Fruit fly (Drosophila melanogaster) whole organism: Measurements from ENCODE around the gene Fip1.

Source experiments
- CG8478 ChIP-seq: fragments of >200 bp; optimal IDR thresholded peaks from 2 replicates; lab custom pipeline; 2018; ENCODE audit warnings: inconsistent platforms
- Dll ChIP-seq: fragments of >200 bp; optimal IDR thresholded peaks from 2 replicates; lab custom pipeline; 2017
- EcR ChIP-seq, 2 experiments: fragments of >200 bp; optimal IDR thresholded peaks; 2 replicates each; lab custom pipeline; 2017; ENCODE audit warnings: missing biosample characterization in 2 of 2, missing genetic modification characterization in 2 of 2, missing genetic modification reagents in 2 of 2
- pan ChIP-seq: fragments of >200 bp; optimal IDR thresholded peaks from 2 replicates; lab custom pipeline; 2017
- psq ChIP-seq: fragments of >200 bp; optimal IDR thresholded peaks from 2 replicates; lab custom pipeline; 2017
- usp ChIP-seq: fragments of >200 bp; optimal IDR thresholded peaks from 2 replicates; lab custom pipeline; 2017; ENCODE audit warnings: missing biosample characterization, missing genetic modification characterization, mixed read lengths

The Fip1 gene

dm6 chr3R:4466894-4467293 is 17.9 kb upstream of the Fip1 start:
- TF ChIP-seq usp (GFP tag; lab: Kevin White, UChicago): no peak

dm6 chr3R:4468926-4469325 is 15.9 kb upstream of the Fip1 start:
- TF ChIP-seq psq: no peak
- TF ChIP-seq Dll (lab: Kevin White, UChicago): no peak
- no peak for TF ChIP-seq EcR (GFP tag; optimal IDR thresholded peaks at IDR 0.05; lab: Kevin White, UChicago)

- TF ChIP-seq EcR (GFP tag; optimal IDR thresholded peaks at IDR 0.05; lab: Kevin White, UChicago) (no peak), usp (GFP tag; lab: Kevin White, UChicago) (no peak), psq (no peak), Dll (lab: Kevin White, UChicago) (no peak), CG8478 (lab: Kevin White, UChicago) (no peak), pan (lab: Kevin White, UChicago) (no peak)
These were observed 14.1 kb upstream of the Fip1 start for dm6 chr3R:4470695-4471046.

- TF ChIP-seq CG8478 (lab: Kevin White, UChicago): no peak
- TF ChIP-seq Dll (lab: Kevin White, UChicago): no peak
- no peak for TF ChIP-seq EcR (GFP tag; optimal IDR thresholded peaks at IDR 0.05; lab: Kevin White, UChicago)
- TF ChIP-seq usp (GFP tag; lab: Kevin White, UChicago): no peak
- TF ChIP-seq psq: no peak
- no peak for TF ChIP-seq pan (lab: Kevin White, UChicago)
These were observed 13.6 kb upstream of the Fip1 start for dm6 chr3R:4471047-4471751.

- no peak for TF ChIP-seq EcR (GFP tag; optimal IDR thresholded peaks at IDR 0.05; lab: Kevin White, UChicago)
- TF ChIP-seq usp (GFP tag; lab: Kevin White, UChicago): no peak
- no peak for TF ChIP-seq CG8478 (lab: Kevin White, UChicago)
- no peak for TF ChIP-seq psq
- TF ChIP-seq Dll (lab: Kevin White, UChicago): no peak
- no peak for TF ChIP-seq pan (lab: Kevin White, UChicago)
These were observed 12.7 kb upstream of the Fip1 start for dm6 chr3R:4471846-4472693.

- TF ChIP-seq CG8478 (lab: Kevin White, UChicago) (no peak), EcR (GFP tag; optimal IDR thresholded peaks at IDR 0.05; lab: Kevin White, UChicago) (peak in 1 of 2 experiments; percentile 0)
These were observed 12.2 kb upstream of the Fip1 start for dm6 chr3R:4472694-4472975.

- TF ChIP-seq Dll (lab: Kevin White, UChicago) (no peak), psq (no peak), CG8478 (lab: Kevin White, UChicago) (no peak), EcR (GFP tag; optimal IDR thresholded peaks at IDR 0.05; lab: Kevin White, UChicago) (no peak), pan (lab: Kevin White, UChicago) (no peak), usp (GFP tag; lab: Kevin White, UChicago) (no peak)
These were observed 9.4 kb upstream of the Fip1 start for dm6 chr3R:4475378-4475777.

- TF ChIP-seq Dll (lab: Kevin White, UChicago) (no peak), CG8478 (lab: Kevin White, UChicago) (no peak), psq (no peak), EcR (GFP tag; optimal IDR thresholded peaks at IDR 0.05; lab: Kevin White, UChicago) (no peak), pan (lab: Kevin White, UChicago) (no peak), usp (GFP tag; lab: Kevin White, UChicago) (no peak)
These were observed 8.8 kb upstream of the Fip1 start for dm6 chr3R:4476004-4476403.

- TF ChIP-seq Dll (lab: Kevin White, UChicago) (peak; percentile 81), usp (GFP tag; lab: Kevin White, UChicago) (no peak), EcR (GFP tag; optimal IDR thresholded peaks at IDR 0.05; lab: Kevin White, UChicago) (no peak), psq (no peak), pan (lab: Kevin White, UChicago) (no peak), CG8478 (lab: Kevin White, UChicago) (no peak)
These were observed 6.4 kb upstream of the Fip1 start for dm6 chr3R:4478220-4479037.

- no peak for TF ChIP-seq psq
- no peak for TF ChIP-seq CG8478 (lab: Kevin White, UChicago)
- TF ChIP-seq Dll (lab: Kevin White, UChicago): no peak
- TF ChIP-seq EcR (GFP tag; optimal IDR thresholded peaks at IDR 0.05; lab: Kevin White, UChicago): no peak
- TF ChIP-seq pan (lab: Kevin White, UChicago): no peak
- no peak for TF ChIP-seq usp (GFP tag; lab: Kevin White, UChicago)
These were observed 5.5 kb upstream of the Fip1 start, which contains the start of gene CG31523 for dm6 chr3R:4479038-4479988. TSS of gene CG31523 (minus strand) at chr3R:4479207.

- no peak for TF ChIP-seq CG8478 (lab: Kevin White, UChicago)
- TF ChIP-seq EcR (GFP tag; optimal IDR thresholded peaks at IDR 0.05; lab: Kevin White, UChicago): no peak
- no peak for TF ChIP-seq usp (GFP tag; lab: Kevin White, UChicago)
- TF ChIP-seq pan (lab: Kevin White, UChicago): no peak
- TF ChIP-seq Dll (lab: Kevin White, UChicago): no peak
- TF ChIP-seq psq: no peak
These were observed 4.3 kb upstream of the Fip1 start, which contains the start of gene sac for dm6 chr3R:4480512-4480911. TSS of gene sac (plus strand) at chr3R:4480812.
